Worm (Caenorhabditis elegans) whole organism, L4 larva: ENCODE results near the gene pri-1.

Source experiments
- D1046.2 ChIP-seq: fragments of 200-800 bp; sonication (Bioruptor generic); IDR thresholded peaks from 2 replicates; pipeline ENCODE4 v1.3.6; 2022; ENCODE audit warnings: missing genetic modification characterization, missing compliant biosample characterization
- F10B5.3 ChIP-seq: sonication (generic microtip); optimal IDR thresholded peaks from 2 replicates; lab custom pipeline; 2016; ENCODE audit warnings: mild to moderate bottlenecking, missing genetic modification characterization, missing compliant biosample characterization
- F37D6.2 ChIP-seq: sonication (generic microtip); optimal IDR thresholded peaks from 2 replicates; lab custom pipeline; 2016; ENCODE audit warnings: mild to moderate bottlenecking, missing genetic modification characterization, missing compliant biosample characterization
- R02D3.7 ChIP-seq: fragments of 150-350 bp; sonication (generic microtip); optimal IDR thresholded peaks from 3 replicates; lab custom pipeline; 2014; ENCODE audit warnings: missing biosample characterization, missing genetic modification characterization
- Y105C5A.15 ChIP-seq: fragments of 200-800 bp; sonication (Bioruptor generic); IDR thresholded peaks from 2 replicates; pipeline ENCODE4 v1.3.6; 2022; ENCODE audit warnings: missing genetic modification characterization, missing compliant biosample characterization
- Y75B8A.6 ChIP-seq: fragments of 200-800 bp; sonication (Bioruptor generic); IDR thresholded peaks from 2 replicates; pipeline ENCODE4 v1.3.6; 2022; ENCODE audit warnings: missing genetic modification reagents, missing genetic modification characterization, missing compliant biosample characterization
- ZK546.5 ChIP-seq, 2 experiments: sonication (generic microtip); optimal IDR thresholded peaks; 2 replicates each; lab custom pipeline; 2017; ENCODE audit warnings: missing biosample characterization in 2 of 2, missing genetic modification characterization in 2 of 2
- attf-4 ChIP-seq: sonication (generic microtip); optimal IDR thresholded peaks from 3 replicates; lab custom pipeline; 2017; ENCODE audit warnings: missing biosample characterization, missing genetic modification characterization
- ceh-20 ChIP-seq: fragments of 200-800 bp; sonication (Bioruptor generic); IDR thresholded peaks from 2 replicates; pipeline ENCODE4 v1.3.6; 2022; ENCODE audit warnings: missing genetic modification reagents, missing genetic modification characterization, missing compliant biosample characterization
- ceh-44 ChIP-seq: fragments of 200-800 bp; sonication (Bioruptor generic); IDR thresholded peaks from 2 replicates; pipeline ENCODE4 v1.3.6; 2022; ENCODE audit warnings: missing genetic modification reagents, missing genetic modification characterization, missing compliant biosample characterization
- ceh-62 ChIP-seq: sonication (generic microtip); optimal IDR thresholded peaks from 2 replicates; lab custom pipeline; 2017; ENCODE audit warnings: missing biosample characterization, missing genetic modification characterization
- ceh-82 ChIP-seq: sonication (generic microtip); optimal IDR thresholded peaks from 2 replicates; lab custom pipeline; 2017; ENCODE audit warnings: missing biosample characterization, missing genetic modification characterization
- ctbp-1 ChIP-seq: fragments of 200-800 bp; sonication (Bioruptor generic); IDR thresholded peaks from 2 replicates; pipeline ENCODE4 v1.3.6; 2022; ENCODE audit warnings: missing genetic modification reagents, missing genetic modification characterization, missing compliant biosample characterization
- daf-16 ChIP-seq, 3 experiments: sonication (generic microtip); optimal IDR thresholded peaks; 2 replicates each; lab custom pipeline; 2016 to 2017; ENCODE audit warnings: missing genetic modification characterization in 3 of 3, missing genetic modification reagents in 3 of 3, mild to moderate bottlenecking in 2 of 3, missing compliant biosample characterization in 2 of 3, missing biosample characterization in 1 of 3, moderate library complexity in 1 of 3
- daf-19 ChIP-seq: fragments of 200-800 bp; sonication (Bioruptor generic); conservative IDR thresholded peaks from 2 replicates; pipeline ENCODE4 v1.3.6; 2022; ENCODE audit warnings: missing genetic modification characterization, missing compliant biosample characterization
- daf-8 ChIP-seq: fragments of 200-800 bp; sonication (Bioruptor generic); IDR thresholded peaks from 2 replicates; pipeline ENCODE4 v1.3.6; 2022; ENCODE audit warnings: missing genetic modification characterization, missing compliant biosample characterization
- dmd-8 ChIP-seq: fragments of 200-800 bp; sonication (Bioruptor generic); IDR thresholded peaks from 2 replicates; pipeline ENCODE4 v1.3.6; 2022; ENCODE audit warnings: missing genetic modification characterization, missing compliant biosample characterization
- dmd-9 ChIP-seq: fragments of 200-800 bp; sonication (Bioruptor generic); IDR thresholded peaks from 2 replicates; pipeline ENCODE4 v1.3.6; 2022; ENCODE audit warnings: missing genetic modification reagents, missing genetic modification characterization, missing compliant biosample characterization
- dpl-1 ChIP-seq: fragments of 150-350 bp; optimal IDR thresholded peaks from 2 replicates; lab custom pipeline; 2014; ENCODE audit warnings: missing biosample characterization, missing genetic modification reagents, missing genetic modification characterization
- dve-1 ChIP-seq: sonication (generic microtip); optimal IDR thresholded peaks from 2 replicates; lab custom pipeline; 2017; ENCODE audit warnings: antibody characterized with exemption, mild to moderate bottlenecking, missing genetic modification characterization, missing compliant biosample characterization; ENCODE audit not compliant: insufficient read depth
- fos-1 ChIP-seq: fragments of 150-350 bp; optimal IDR thresholded peaks from 2 replicates; lab custom pipeline; 2014; ENCODE audit warnings: missing biosample characterization, missing genetic modification characterization
- hif-1 ChIP-seq, 2 experiments: sonication (generic microtip); optimal IDR thresholded peaks; 2 replicates each; lab custom pipeline; 2016 to 2017; ENCODE audit warnings: missing compliant biosample characterization in 2 of 2, missing genetic modification characterization in 2 of 2, missing genetic modification reagents in 2 of 2, missing genotype in 2 of 2, mild to moderate bottlenecking in 1 of 2
- hlh-30 ChIP-seq: sonication (generic microtip); optimal IDR thresholded peaks from 2 replicates; lab custom pipeline; 2017; ENCODE audit warnings: antibody characterized with exemption, mild to moderate bottlenecking, missing genetic modification characterization, missing compliant biosample characterization; ENCODE audit not compliant: insufficient read depth
- lin-13 ChIP-seq: fragments of 150-350 bp; optimal IDR thresholded peaks from 2 replicates; lab custom pipeline; 2014; ENCODE audit warnings: missing biosample characterization, missing genetic modification reagents, missing genetic modification characterization
- lin-39 ChIP-seq: fragments of 150-350 bp; optimal IDR thresholded peaks from 2 replicates; lab custom pipeline; 2014; ENCODE audit warnings: missing biosample characterization, missing genetic modification reagents, missing genetic modification characterization
- lir-3 ChIP-seq: sonication (generic microtip); optimal IDR thresholded peaks from 2 replicates; lab custom pipeline; 2016; ENCODE audit warnings: mild to moderate bottlenecking, missing genetic modification characterization, missing compliant biosample characterization
- mes-2 ChIP-seq: sonication (generic microtip); optimal IDR thresholded peaks from 2 replicates; lab custom pipeline; 2016; ENCODE audit warnings: missing genotype, mild to moderate bottlenecking, missing genetic modification characterization, missing compliant biosample characterization; ENCODE audit not compliant: poor library complexity, severe bottlenecking
- mxl-2 ChIP-seq: fragments of 200-800 bp; sonication (Bioruptor generic); conservative IDR thresholded peaks from 2 replicates; pipeline ENCODE4 v1.3.6; 2022; ENCODE audit warnings: missing genetic modification reagents, missing genetic modification characterization, missing compliant biosample characterization
- mxl-3 ChIP-seq: fragments of 200-800 bp; sonication (Bioruptor generic); optimal IDR thresholded peaks from 2 replicates; lab custom pipeline; 2018; ENCODE audit warnings: mild to moderate bottlenecking, missing genetic modification characterization, missing compliant biosample characterization
- nhr-237 ChIP-seq: sonication (generic microtip); optimal IDR thresholded peaks from 2 replicates; lab custom pipeline; 2017; ENCODE audit warnings: missing biosample characterization, missing genetic modification characterization
- nhr-25 ChIP-seq: sonication (generic microtip); optimal IDR thresholded peaks from 2 replicates; lab custom pipeline; 2017; ENCODE audit warnings: missing genetic modification characterization, mild to moderate bottlenecking, missing compliant biosample characterization, antibody characterized with exemption, moderate library complexity, borderline replicate concordance; ENCODE audit not compliant: insufficient read depth
- nhr-28 ChIP-seq: fragments of 150-350 bp; optimal IDR thresholded peaks from 2 replicates; lab custom pipeline; 2014; ENCODE audit warnings: missing biosample characterization, missing genetic modification characterization
- nhr-76 ChIP-seq: fragments of 150-350 bp; optimal IDR thresholded peaks from 2 replicates; lab custom pipeline; 2014; ENCODE audit warnings: missing biosample characterization, missing genetic modification characterization
- rbr-2 ChIP-seq: sonication (generic microtip); optimal IDR thresholded peaks from 2 replicates; lab custom pipeline; 2016; ENCODE audit warnings: missing genotype, missing genetic modification characterization, missing compliant biosample characterization
- spr-1 ChIP-seq: sonication (generic microtip); optimal IDR thresholded peaks from 2 replicates; lab custom pipeline; 2016; ENCODE audit warnings: mild to moderate bottlenecking, missing genetic modification characterization, missing compliant biosample characterization
- unc-39 ChIP-seq: sonication (generic microtip); optimal IDR thresholded peaks from 2 replicates; lab custom pipeline; 2017; ENCODE audit warnings: missing biosample characterization, missing genetic modification characterization
- ztf-11 ChIP-seq: fragments of 150-350 bp; optimal IDR thresholded peaks from 2 replicates; lab custom pipeline; 2014; ENCODE audit warnings: missing biosample characterization, missing genetic modification characterization
- ztf-7 ChIP-seq: fragments of 150-350 bp; optimal IDR thresholded peaks from 2 replicates; lab custom pipeline; 2014; ENCODE audit warnings: missing biosample characterization, missing genetic modification characterization

The pri-1 gene

DNA sequence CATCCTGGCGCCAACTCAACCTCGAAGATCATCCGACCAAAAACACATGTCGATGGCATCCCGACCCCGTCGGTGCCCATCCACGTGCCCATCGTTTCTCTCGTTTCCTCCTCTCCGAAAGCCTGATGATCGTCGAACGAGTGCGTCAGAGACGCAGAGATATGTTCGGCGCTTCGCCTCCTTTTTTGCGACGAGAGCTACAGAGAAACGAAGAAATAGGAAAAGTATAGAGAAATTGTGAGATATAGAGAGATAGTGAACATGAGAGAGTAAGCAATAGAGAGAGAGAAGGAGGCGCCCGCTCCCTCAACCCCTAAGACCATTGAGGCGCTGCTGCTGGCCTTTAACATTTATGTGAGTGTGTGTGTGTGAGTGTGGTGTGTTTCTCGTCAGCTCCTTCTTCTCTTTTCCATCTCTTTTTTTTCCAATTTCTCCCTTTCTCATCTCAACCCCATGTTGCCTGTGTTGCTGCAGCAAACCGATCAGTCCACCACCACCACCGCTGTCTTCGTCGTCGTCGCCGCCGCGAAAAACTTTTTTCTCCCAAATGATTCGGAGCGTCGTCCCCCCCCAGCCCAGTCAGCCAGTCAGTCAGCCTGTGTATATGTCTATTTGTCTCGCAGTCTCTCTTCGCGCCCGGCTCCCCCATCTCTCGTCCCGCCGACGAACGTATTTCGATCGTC lies 5.1 kb upstream of the pri-1 start, which contains the start of gene hlh-11 (continued):
- TF ChIP-seq ztf-7 (tag; lab: Kevin White, UChicago): no peak
- TF ChIP-seq ctbp-1: peak; percentile 91
- TF ChIP-seq ZK546.5 (tag; optimal IDR thresholded peaks at IDR 0.05; lab: Kevin White, UChicago): peak in 1 of 2 experiments; percentile 47
- TF ChIP-seq dmd-8 (GFP tag; lab: Robert Waterston, UW): no peak
- peak; percentile 64 for TF ChIP-seq dpl-1
- TF ChIP-seq R02D3.7 (tag; lab: Kevin White, UChicago): no peak
- TF ChIP-seq nhr-237 (tag; lab: Kevin White, UChicago): peak; percentile 64
- TF ChIP-seq F37D6.2 (tag; lab: Kevin White, UChicago): peak; percentile 90
- TF ChIP-seq nhr-25 (tag; lab: Kevin White, UChicago): peak; percentile 86
- TF ChIP-seq spr-1 (tag; lab: Kevin White, UChicago): peak; percentile 88
- no peak for TF ChIP-seq ceh-62 (tag; lab: Kevin White, UChicago)
- TF ChIP-seq lir-3 (tag; lab: Kevin White, UChicago): no peak
- no peak for TF ChIP-seq ztf-11 (tag; lab: Kevin White, UChicago)
- no peak for TF ChIP-seq F10B5.3 (tag; lab: Kevin White, UChicago)
- TF ChIP-seq ceh-44 (GFP tag; lab: Robert Waterston, UW): no peak
- TF ChIP-seq Y75B8A.6 (GFP tag; lab: Robert Waterston, UW): 0 out of 2 replicates have a peak, but pooled peaks have one; percentile 34
- TF ChIP-seq fos-1 (tag; lab: Kevin White, UChicago): no peak
- TF ChIP-seq attf-4 (tag; lab: Kevin White, UChicago): no peak
- TF ChIP-seq mxl-2 (GFP tag; lab: Robert Waterston, UW): peak; percentile 68
- TF ChIP-seq ceh-20 (GFP tag; lab: Robert Waterston, UW): peak; percentile 64
- TF ChIP-seq nhr-76 (tag; lab: Kevin White, UChicago): peak; percentile 10
- no peak for TF ChIP-seq daf-8 (GFP tag; lab: Robert Waterston, UW)
- TF ChIP-seq D1046.2: 0 out of 2 replicates have a peak, but pooled peaks have one; percentile 14
- TF ChIP-seq Y105C5A.15 (GFP tag; lab: Robert Waterston, UW): no peak
- TF ChIP-seq hif-1 (tag; optimal IDR thresholded peaks at IDR 0.05; lab: Kevin White, UChicago): peak; percentile 54 to 75
- no peak for TF ChIP-seq ceh-82 (tag; lab: Kevin White, UChicago)
- TF ChIP-seq rbr-2 (tag; lab: Kevin White, UChicago): peak; percentile 96
- no peak for TF ChIP-seq unc-39 (tag; lab: Kevin White, UChicago)
- TF ChIP-seq lin-39 (tag; lab: Kevin White, UChicago): no peak
- TF ChIP-seq daf-19 (GFP tag; lab: Robert Waterston, UW): no peak
- no peak for TF ChIP-seq dmd-9 (GFP tag; lab: Robert Waterston, UW)

ce11 chrIII:9617599-9618262 lies 3.6 kb upstream of the pri-1 start:
- peak; percentile 23 for TF ChIP-seq mxl-3 (GFP tag; lab: Kevin White, UChicago)
- no peak for TF ChIP-seq ceh-44 (GFP tag; lab: Robert Waterston, UW)
- TF ChIP-seq mes-2 (tag; lab: Kevin White, UChicago): peak; percentile 14
- peak; percentile 44 for TF ChIP-seq hlh-30
- no peak for TF ChIP-seq daf-16 (GFP tag; optimal IDR thresholded peaks at IDR 0.05; lab: Kevin White, UChicago)
- peak; percentile 23 for TF ChIP-seq daf-16 (tag; optimal IDR thresholded peaks at IDR 0.05; lab: Kevin White, UChicago)
- TF ChIP-seq lin-13: no peak
- peak; percentile 61 for TF ChIP-seq nhr-28 (tag; lab: Kevin White, UChicago)
- peak; percentile 50 for TF ChIP-seq dve-1 (tag; lab: Kevin White, UChicago)
